Worm (Caenorhabditis elegans) whole organism, L1 larva: Measurements from ENCODE around the gene W07G1.7.

ENCODE experiments used
- lin-13 ChIP-seq: fragments of 150-350 bp; optimal IDR thresholded peaks from 2 replicates; lab custom pipeline; 2014; ENCODE audit warnings: missing biosample characterization, missing genetic modification reagents, missing genetic modification characterization
- nhr-11 ChIP-seq: fragments of 150-350 bp; optimal IDR thresholded peaks from 2 replicates; lab custom pipeline; 2014; ENCODE audit warnings: missing biosample characterization, missing genetic modification characterization
- pqm-1 ChIP-seq: sonication (generic microtip); optimal IDR thresholded peaks from 3 replicates; lab custom pipeline; 2017; ENCODE audit warnings: missing biosample characterization, missing genetic modification characterization
- unc-62 ChIP-seq: fragments of 150-350 bp; optimal IDR thresholded peaks from 2 replicates; lab custom pipeline; 2014; ENCODE audit warnings: missing biosample characterization, missing genetic modification reagents, missing genetic modification characterization

DNA sequence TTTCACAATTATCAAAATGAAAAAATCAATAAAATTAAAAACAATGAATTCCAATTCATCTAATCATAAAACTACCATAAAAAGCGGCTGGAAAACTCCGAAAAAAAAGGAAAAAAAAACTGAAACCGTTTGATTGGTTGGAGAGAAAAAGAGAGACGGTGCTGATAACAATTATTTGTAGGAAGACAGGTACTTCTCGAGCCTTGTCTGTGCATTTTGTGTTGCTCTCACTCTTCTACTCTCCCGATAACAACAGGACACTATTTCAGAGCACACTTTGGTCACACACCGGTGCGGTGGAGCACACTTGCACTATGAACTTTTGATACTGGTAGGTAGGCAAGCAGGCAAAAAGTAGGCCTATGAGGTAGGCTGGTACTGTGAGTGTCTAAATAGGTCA is 9.6 kb downstream of the W07G1.7 start:
- TF ChIP-seq nhr-11: no peak
- TF ChIP-seq pqm-1 (tag; lab: Kevin White, UChicago): no peak
- TF ChIP-seq unc-62 (GFP tag; lab: Kevin White, UChicago): no peak
- TF ChIP-seq lin-13 (GFP tag; lab: Kevin White, UChicago): no peak
